Fruit fly (Drosophila melanogaster): ENCODE results near the gene RpS9.

- no peak for TF ChIP-seq Sp1 (GFP tag; optimal IDR thresholded peaks at IDR 0.05)
- no peak for TF ChIP-seq GATAd (GFP tag; optimal IDR thresholded peaks at IDR 0.05)
- no peak for TF ChIP-seq pan (optimal IDR thresholded peaks at IDR 0.05)
- TF ChIP-seq brk (GFP tag; optimal IDR thresholded peaks at IDR 0.05) = no peak
- no peak for TF ChIP-seq dsf (GFP tag; optimal IDR thresholded peaks at IDR 0.05; ENCODE audit: borderline replicate concordance)
- no peak for TF ChIP-seq dl (GFP tag; optimal IDR thresholded peaks at IDR 0.05; ENCODE audit: insufficient read depth in 1 of 2, partially characterized antibody in 2 of 2)
- no peak for TF ChIP-seq lola (GFP tag; optimal IDR thresholded peaks at IDR 0.05)
- TF ChIP-seq tai (GFP tag; optimal IDR thresholded peaks at IDR 0.05) = no peak
- TF ChIP-seq Abd-B (GFP tag; optimal IDR thresholded peaks at IDR 0.05) = no peak
- no peak for TF ChIP-seq psq (GFP tag; optimal IDR thresholded peaks at IDR 0.05)
- no peak for TF ChIP-seq Vsx2 (GFP tag; optimal IDR thresholded peaks at IDR 0.05; ENCODE audit: partially characterized antibody)
- no peak for TF ChIP-seq Dfd (GFP tag; optimal IDR thresholded peaks at IDR 0.05)
Observed at dm6 chr3L:9559040-9559439, 47.7 kb upstream of the RpS9 start.

All from whole organism, wandering third instar larva.